Fruit fly (Drosophila melanogaster) whole organism, embryonic: ENCODE results near the gene THADA.

Experiments used
- Aef1 ChIP-seq: fragments of 200-800 bp; sonication (Bioruptor generic); IDR thresholded peaks from 3 replicates; pipeline ENCODE4 v1.3.6; 2022; ENCODE audit warnings: missing biosample characterization, missing genetic modification characterization
- CG13775 ChIP-seq: fragments of 200-800 bp; sonication (Bioruptor generic); optimal IDR thresholded peaks from 3 replicates; lab custom pipeline; 2017; ENCODE audit warnings: missing biosample characterization, mild to moderate bottlenecking, missing genetic modification characterization
- CG14710 ChIP-seq: fragments of 200-800 bp; sonication (Bioruptor generic); optimal IDR thresholded peaks from 3 replicates; lab custom pipeline; 2019; ENCODE audit warnings: missing biosample characterization, mild to moderate bottlenecking, missing genetic modification characterization, moderate library complexity
- CG15073 ChIP-seq: fragments of 200-800 bp; sonication (Bioruptor generic); optimal IDR thresholded peaks from 2 replicates; lab custom pipeline; 2016; ENCODE audit warnings: missing biosample characterization, missing genetic modification characterization
- CG15269 ChIP-seq: fragments of 200-800 bp; sonication (Bioruptor generic); optimal IDR thresholded peaks from 2 replicates; lab custom pipeline; 2018; ENCODE audit warnings: missing biosample characterization, mild to moderate bottlenecking, missing genetic modification characterization, moderate library complexity
- CG15514 ChIP-seq: fragments of 200-800 bp; sonication (Bioruptor generic); optimal IDR thresholded peaks from 3 replicates; lab custom pipeline; 2017; ENCODE audit warnings: missing biosample characterization, missing genetic modification characterization, mild to moderate bottlenecking, moderate library complexity, missing genetic modification reagents
- CG16815 ChIP-seq: fragments of 200-800 bp; sonication (Bioruptor generic); optimal IDR thresholded peaks from 3 replicates; lab custom pipeline; 2017; ENCODE audit warnings: missing biosample characterization, mild to moderate bottlenecking, missing genetic modification characterization
- CG18011 ChIP-seq: fragments of 200-800 bp; sonication (Bioruptor generic); optimal IDR thresholded peaks from 2 replicates; lab custom pipeline; 2017; ENCODE audit warnings: missing biosample characterization, missing genetic modification characterization, mild to moderate bottlenecking, moderate library complexity, missing genotype
- CG18476 ChIP-seq: fragments of 200-800 bp; sonication (Bioruptor generic); optimal IDR thresholded peaks from 2 replicates; lab custom pipeline; 2016; ENCODE audit warnings: missing biosample characterization, mild to moderate bottlenecking, missing genetic modification characterization
- CG2199 ChIP-seq: fragments of 200-800 bp; sonication (Bioruptor generic); IDR thresholded peaks from 3 replicates; pipeline ENCODE4 v1.3.6; 2022; ENCODE audit warnings: missing biosample characterization, missing genetic modification characterization
- CG31388 ChIP-seq: fragments of 200-800 bp; sonication (Bioruptor generic); optimal IDR thresholded peaks from 2 replicates; lab custom pipeline; 2016; ENCODE audit warnings: missing biosample characterization, missing genetic modification characterization
- CG3847 ChIP-seq: fragments of 200-800 bp; sonication (Bioruptor generic); IDR thresholded peaks from 2 replicates; pipeline ENCODE4 v1.3.6; 2022; ENCODE audit warnings: missing biosample characterization, missing genetic modification characterization
- CG3995 ChIP-seq: fragments of 200-800 bp; sonication (Bioruptor generic); optimal IDR thresholded peaks from 3 replicates; lab custom pipeline; 2016; ENCODE audit warnings: missing biosample characterization, missing genetic modification characterization
- CG4820 ChIP-seq: fragments of 200-800 bp; sonication (Bioruptor generic); optimal IDR thresholded peaks from 3 replicates; lab custom pipeline; 2016; ENCODE audit warnings: missing biosample characterization, missing genetic modification characterization
- CG5245 ChIP-seq: fragments of 200-800 bp; sonication (Bioruptor generic); optimal IDR thresholded peaks from 3 replicates; lab custom pipeline; 2016; ENCODE audit warnings: missing biosample characterization, missing genetic modification characterization
- CG6765 ChIP-seq: fragments of 200-800 bp; sonication (Bioruptor generic); optimal IDR thresholded peaks from 3 replicates; lab custom pipeline; 2017; ENCODE audit warnings: missing biosample characterization, mild to moderate bottlenecking, missing genetic modification characterization
- CG8290 ChIP-seq, 3 experiments: fragments of 200-800 bp; sonication (Bioruptor generic); optimal IDR thresholded peaks; 2 replicates each; lab custom pipeline; 2016 to 2019; ENCODE audit warnings: missing biosample characterization in 3 of 3, missing genetic modification characterization in 3 of 3, mild to moderate bottlenecking in 2 of 3, moderate library complexity in 1 of 3
- CG9609 ChIP-seq: fragments of 200-800 bp; sonication (Bioruptor generic); optimal IDR thresholded peaks from 3 replicates; lab custom pipeline; 2016; ENCODE audit warnings: missing biosample characterization, missing genetic modification characterization
- Doc2 ChIP-seq: fragments of 200-800 bp; sonication (Bioruptor generic); IDR thresholded peaks from 2 replicates; pipeline ENCODE4 v1.3.6; 2022; ENCODE audit warnings: missing biosample characterization, missing genetic modification characterization
- Dref ChIP-seq: fragments of 200-800 bp; sonication (Bioruptor generic); IDR thresholded peaks from 2 replicates; pipeline ENCODE4 v1.3.6; 2022; ENCODE audit warnings: missing biosample characterization, missing genetic modification characterization
- Ets65A ChIP-seq: fragments of 200-800 bp; sonication (Bioruptor generic); peaks from one replicate; lab custom pipeline; 2016; ENCODE audit warnings: missing biosample characterization, missing genetic modification characterization
- HLH54F ChIP-seq: fragments of 200-800 bp; sonication (Bioruptor generic); optimal IDR thresholded peaks from 3 replicates; lab custom pipeline; 2016; ENCODE audit warnings: missing biosample characterization, missing genetic modification characterization
- Hr78 ChIP-seq, 2 experiments: fragments of 200-800 bp in 1 of 2; fragments of >200 bp in 1 of 2; sonication (Bioruptor generic) in 1 of 2; optimal IDR thresholded peaks; 2 replicates each; lab custom pipeline; 2017 to 2019; ENCODE audit warnings: missing biosample characterization in 2 of 2, missing genetic modification characterization in 2 of 2, mild to moderate bottlenecking in 1 of 2, moderate library complexity in 1 of 2
- Myb ChIP-seq: fragments of 200-800 bp; sonication (Bioruptor generic); optimal IDR thresholded peaks from 2 replicates; lab custom pipeline; 2016; ENCODE audit warnings: missing biosample characterization, missing genetic modification characterization
- Nf-YA ChIP-seq: fragments of 200-800 bp; sonication (Bioruptor generic); IDR thresholded peaks from 2 replicates; pipeline ENCODE4 v1.3.6; 2022; ENCODE audit warnings: missing biosample characterization, missing genetic modification characterization
- Ptx1 ChIP-seq: fragments of 200-800 bp; sonication (Bioruptor generic); IDR thresholded peaks from 2 replicates; pipeline ENCODE4 v1.3.6; 2022; ENCODE audit warnings: missing biosample characterization, missing genetic modification characterization
- Spps ChIP-seq: fragments of 200-800 bp; sonication (Bioruptor generic); optimal IDR thresholded peaks from 2 replicates; lab custom pipeline; 2018; ENCODE audit warnings: missing biosample characterization, mild to moderate bottlenecking, missing genetic modification characterization
- Sry-β ChIP-seq: fragments of 200-800 bp; sonication (Bioruptor generic); optimal IDR thresholded peaks from 2 replicates; lab custom pipeline; 2018; ENCODE audit warnings: missing biosample characterization, mild to moderate bottlenecking, missing genetic modification characterization, moderate library complexity
- Tbp ChIP-seq: fragments of >200 bp; optimal IDR thresholded peaks from 2 replicates; lab custom pipeline; 2018; ENCODE audit warnings: missing biosample characterization, missing genetic modification characterization
- Trl ChIP-seq, 3 experiments: fragments of >200 bp in 2 of 3; fragments of 200-800 bp in 1 of 3; sonication (Bioruptor generic) in 1 of 3; optimal IDR thresholded peaks; 2 replicates in 1 of 3; 3 replicates in 2 of 3; lab custom pipeline; 2016 to 2017; ENCODE audit warnings: missing biosample characterization in 1 of 3, missing genetic modification characterization in 1 of 3
- Xrp1 ChIP-seq: fragments of 200-800 bp; sonication (Bioruptor generic); IDR thresholded peaks from 2 replicates; pipeline ENCODE4 v1.3.6; 2022; ENCODE audit warnings: missing biosample characterization, missing genetic modification characterization
- aop ChIP-seq: fragments of 200-800 bp; sonication (Bioruptor generic); IDR thresholded peaks from 2 replicates; pipeline ENCODE4 v1.3.6; 2022; ENCODE audit warnings: missing biosample characterization, missing genetic modification characterization
- crc ChIP-seq: fragments of 200-800 bp; sonication (Bioruptor generic); optimal IDR thresholded peaks from 2 replicates; lab custom pipeline; 2016; ENCODE audit warnings: missing biosample characterization, missing genetic modification characterization
- dati ChIP-seq: fragments of 200-800 bp; sonication (Bioruptor generic); IDR thresholded peaks from 2 replicates; pipeline ENCODE4 v1.3.6; 2022; ENCODE audit warnings: missing biosample characterization, missing genetic modification characterization
- dm ChIP-seq: fragments of 200-800 bp; sonication (Bioruptor generic); optimal IDR thresholded peaks from 3 replicates; lab custom pipeline; 2016; ENCODE audit warnings: missing biosample characterization, missing genetic modification characterization
- h ChIP-seq: fragments of >200 bp; optimal IDR thresholded peaks from 2 replicates; lab custom pipeline; 2017
- jumu ChIP-seq: fragments of 200-800 bp; sonication (Bioruptor generic); optimal IDR thresholded peaks from 3 replicates; lab custom pipeline; 2016; ENCODE audit warnings: missing biosample characterization, missing genetic modification characterization
- maf-S ChIP-seq: fragments of 200-800 bp; sonication (Bioruptor generic); optimal IDR thresholded peaks from 2 replicates; lab custom pipeline; 2016; ENCODE audit warnings: missing biosample characterization, missing genetic modification characterization
- nerfin-2 ChIP-seq: fragments of 200-800 bp; sonication (Bioruptor generic); IDR thresholded peaks from 2 replicates; pipeline ENCODE4 v1.3.6; 2022; ENCODE audit warnings: missing biosample characterization, missing genetic modification characterization; ENCODE audit not compliant: partially characterized antibody
- onecut ChIP-seq: fragments of 200-800 bp; sonication (Bioruptor generic); IDR thresholded peaks from 2 replicates; pipeline ENCODE4 v1.3.6; 2022; ENCODE audit warnings: missing biosample characterization, missing genetic modification characterization
- p53 ChIP-seq: fragments of 200-800 bp; sonication (Bioruptor generic); optimal IDR thresholded peaks from 2 replicates; lab custom pipeline; 2016; ENCODE audit warnings: missing biosample characterization, missing genetic modification characterization
- pb ChIP-seq: fragments of 200-800 bp; sonication (Bioruptor generic); optimal IDR thresholded peaks from 3 replicates; lab custom pipeline; 2016; ENCODE audit warnings: missing biosample characterization, missing genetic modification characterization
- pros ChIP-seq: fragments of 200-800 bp; sonication (Bioruptor generic); optimal IDR thresholded peaks from 3 replicates; lab custom pipeline; 2019; ENCODE audit warnings: missing biosample characterization, mild to moderate bottlenecking, missing genetic modification characterization, moderate library complexity
- rib ChIP-seq: fragments of 200-800 bp; sonication (Bioruptor generic); IDR thresholded peaks from 2 replicates; pipeline ENCODE4 v1.3.6; 2022; ENCODE audit warnings: missing biosample characterization, missing genetic modification characterization
- scrt ChIP-seq: fragments of 200-800 bp; sonication (Bioruptor generic); optimal IDR thresholded peaks from 2 replicates; lab custom pipeline; 2018; ENCODE audit warnings: missing biosample characterization, mild to moderate bottlenecking, missing genetic modification characterization, moderate library complexity
- seq ChIP-seq: fragments of 200-800 bp; sonication (Bioruptor generic); IDR thresholded peaks from 2 replicates; pipeline ENCODE4 v1.3.6; 2022; ENCODE audit warnings: missing biosample characterization, missing genetic modification characterization
- tgo ChIP-seq: fragments of 200-800 bp; sonication (Bioruptor generic); IDR thresholded peaks from 3 replicates; pipeline ENCODE4 v1.3.6; 2022; ENCODE audit warnings: missing biosample characterization, missing genetic modification characterization
- tll ChIP-seq, 2 experiments: fragments of 200-800 bp in 1 of 2; fragments of >200 bp in 1 of 2; sonication (Bioruptor generic) in 1 of 2; optimal IDR thresholded peaks; 2 replicates each; lab custom pipeline; 2017 to 2019; ENCODE audit warnings: missing biosample characterization in 2 of 2, missing genetic modification characterization in 2 of 2, mild to moderate bottlenecking in 1 of 2, moderate library complexity in 1 of 2
- ttk ChIP-seq: fragments of 200-800 bp; sonication (Bioruptor generic); IDR thresholded peaks from 2 replicates; pipeline ENCODE4 v2.1.2; 2022; ENCODE audit warnings: missing biosample characterization, missing genetic modification characterization
- zen ChIP-seq: fragments of 200-800 bp; sonication (Bioruptor generic); optimal IDR thresholded peaks from 3 replicates; lab custom pipeline; 2018; ENCODE audit warnings: missing biosample characterization, mild to moderate bottlenecking, missing genetic modification characterization, moderate library complexity

The THADA gene

DNA sequence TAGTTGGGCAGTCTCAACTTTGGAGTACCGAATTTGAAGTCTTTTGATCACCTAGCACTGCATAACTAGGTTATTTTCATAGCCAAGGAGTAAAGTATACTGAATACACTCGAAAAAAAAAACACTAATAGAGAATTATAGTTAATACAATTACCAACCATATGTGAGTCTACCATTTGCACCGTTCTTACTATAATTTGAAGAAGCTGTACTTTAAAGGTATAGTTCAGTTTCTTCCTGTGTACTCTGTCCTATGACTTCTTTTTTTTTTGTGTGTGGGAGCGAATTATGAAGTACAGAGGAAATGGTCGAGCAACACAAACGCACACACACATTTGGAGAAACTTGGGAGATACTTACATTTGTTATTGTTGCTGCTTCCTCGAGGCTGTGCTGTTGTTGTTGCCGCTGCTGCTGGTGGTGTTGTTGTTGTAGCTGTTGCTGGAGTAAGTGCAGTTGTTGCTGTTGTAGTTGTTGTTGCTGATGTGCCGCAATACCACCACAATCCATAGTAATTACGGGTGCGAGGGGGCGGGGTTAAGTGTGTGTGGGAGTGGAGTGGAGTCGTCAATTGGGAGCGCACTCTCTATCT lies 14.7 kb downstream of the THADA start (continued):
- no peak for TF ChIP-seq Trl (optimal IDR thresholded peaks at IDR 0.05; lab: Kevin White, UChicago)
- TF ChIP-seq Trl (GFP tag; optimal IDR thresholded peaks at IDR 0.05; lab: Kevin White, UChicago) = peak; percentile 89
- peak; percentile 96 for TF ChIP-seq Ets65A (GFP tag; lab: Kevin White, UChicago)
- peak; percentile 84 for TF ChIP-seq dati (GFP tag; lab: Robert Waterston, UW)
- TF ChIP-seq Tbp (GFP tag; lab: Kevin White, UChicago) = no peak
- TF ChIP-seq seq (GFP tag; lab: Robert Waterston, UW) = peak; percentile 63; the same call in 1 of the 2 replicates
- TF ChIP-seq CG14710 (tag; lab: Kevin White, UChicago) = peak; percentile 95
- TF ChIP-seq p53 = peak; percentile 78
- TF ChIP-seq CG2199 (GFP tag; lab: Robert Waterston, UW) = peak; percentile 91
- TF ChIP-seq CG3995 (GFP tag; lab: Kevin White, UChicago) = no peak
- TF ChIP-seq maf-S (GFP tag; lab: Kevin White, UChicago) = peak; percentile 81
- peak; percentile 62 for TF ChIP-seq aop (GFP tag; lab: Robert Waterston, UW)
- peak; percentile 84 for TF ChIP-seq CG8290 (GFP tag; optimal IDR thresholded peaks at IDR 0.05; lab: Kevin White, UChicago)
- peak; percentile 39 to 46 for TF ChIP-seq CG8290 (tag; optimal IDR thresholded peaks at IDR 0.05; lab: Kevin White, UChicago)
- TF ChIP-seq Xrp1 (GFP tag; lab: Robert Waterston, UW) = peak; percentile 95
- peak; percentile 75 for TF ChIP-seq Aef1 (GFP tag; lab: Robert Waterston, UW)
- TF ChIP-seq CG3847 (GFP tag; lab: Robert Waterston, UW) = peak; percentile 60; the same call in 1 of the 2 replicates
- peak; percentile 87 for TF ChIP-seq Spps (tag; lab: Kevin White, UChicago)
- TF ChIP-seq Myb (GFP tag; lab: Kevin White, UChicago) = peak; percentile 59
- peak; percentile 91 for TF ChIP-seq CG16815 (GFP tag; lab: Kevin White, UChicago)
- TF ChIP-seq tgo (GFP tag; lab: Robert Waterston, UW) = peak; percentile 83
- TF ChIP-seq CG18011 (GFP tag; lab: Kevin White, UChicago) = peak; percentile 55
- TF ChIP-seq crc (GFP tag; lab: Kevin White, UChicago) = peak; percentile 83
- TF ChIP-seq CG4820 (GFP tag; lab: Kevin White, UChicago) = peak; percentile 95
- TF ChIP-seq CG15269 = peak; percentile 84
- TF ChIP-seq Dref (GFP tag; lab: Robert Waterston, UW) = no peak
- no peak for TF ChIP-seq rib (GFP tag; lab: Robert Waterston, UW)
- TF ChIP-seq h (lab: Kevin White, UChicago) = no peak
- peak; percentile 13 for TF ChIP-seq CG15514 (GFP tag; lab: Kevin White, UChicago)
- no peak for TF ChIP-seq tll (GFP tag; optimal IDR thresholded peaks at IDR 0.05; lab: Kevin White, UChicago)
- no peak for TF ChIP-seq pros (GFP tag; lab: Kevin White, UChicago)
- TF ChIP-seq CG13775 (GFP tag; lab: Kevin White, UChicago) = peak; percentile 84
- peak in 1 of 2 experiments; percentile 74 for TF ChIP-seq Hr78 (GFP tag; optimal IDR thresholded peaks at IDR 0.05; lab: Kevin White, UChicago)
- peak; percentile 10 for TF ChIP-seq CG6765 (GFP tag; lab: Kevin White, UChicago)
- TF ChIP-seq CG31388 = peak; percentile 73
- TF ChIP-seq dm (GFP tag; lab: Kevin White, UChicago) = peak; percentile 73
- peak; percentile 96 for TF ChIP-seq zen (tag; lab: Kevin White, UChicago)
- peak; percentile 87 for TF ChIP-seq ttk (GFP tag; lab: Robert Waterston, UW)
- TF ChIP-seq Sry-β = peak; percentile 60
- TF ChIP-seq CG18476 = peak; percentile 76
- peak; percentile 70 for TF ChIP-seq HLH54F (GFP tag; lab: Kevin White, UChicago)
- peak; percentile 89 for TF ChIP-seq CG5245 (GFP tag; lab: Kevin White, UChicago)
- no peak for TF ChIP-seq Doc2
- TF ChIP-seq Ptx1 (GFP tag; lab: Robert Waterston, UW) = peak; percentile 86
- peak; percentile 68 for TF ChIP-seq scrt
- TF ChIP-seq nerfin-2 (GFP tag; lab: Robert Waterston, UW) = no peak
- peak; percentile 90 for TF ChIP-seq CG9609 (GFP tag; lab: Kevin White, UChicago)
- no peak for TF ChIP-seq CG15073 (GFP tag; lab: Kevin White, UChicago)
- TF ChIP-seq pb (GFP tag; lab: Kevin White, UChicago) = peak; percentile 84
- TF ChIP-seq jumu = peak; percentile 90
- TF ChIP-seq onecut (GFP tag; lab: Robert Waterston, UW) = peak; percentile 85
- peak; percentile 71 for TF ChIP-seq Nf-YA (GFP tag; lab: Robert Waterston, UW)
